Worm (Caenorhabditis elegans) whole organism, L3 larva: ENCODE results near the gene mvb-12.
A peak's percentile ranks its signal among the peaks of the same experiment; 100 is the strongest.

Source experiments
- R02D3.7 ChIP-seq: fragments of 150-350 bp; optimal IDR thresholded peaks from 2 replicates; lab custom pipeline; 2014; ENCODE audit warnings: missing biosample characterization, missing genetic modification characterization
- ZK546.5 ChIP-seq: sonication (generic microtip); optimal IDR thresholded peaks from 2 replicates; lab custom pipeline; 2017; ENCODE audit warnings: missing biosample characterization, missing genetic modification characterization
- aly-2 ChIP-seq: fragments of 150-350 bp; optimal IDR thresholded peaks from 2 replicates; lab custom pipeline; 2014; ENCODE audit warnings: missing biosample characterization, missing genetic modification characterization
- ama-1 ChIP-seq: fragments of 150-350 bp; optimal IDR thresholded peaks from 2 replicates; lab custom pipeline; 2018
- ceh-16 ChIP-seq: sonication (generic microtip); optimal IDR thresholded peaks from 2 replicates; lab custom pipeline; 2017; ENCODE audit warnings: missing biosample characterization, missing genetic modification characterization
- ceh-28 ChIP-seq: fragments of 150-350 bp; optimal IDR thresholded peaks from 2 replicates; lab custom pipeline; 2014; ENCODE audit warnings: missing biosample characterization, missing genetic modification reagents, missing genetic modification characterization
- ceh-82 ChIP-seq: fragments of 150-350 bp; optimal IDR thresholded peaks from 2 replicates; lab custom pipeline; 2014; ENCODE audit warnings: missing biosample characterization, missing genetic modification characterization
- ceh-9 ChIP-seq: sonication (generic microtip); optimal IDR thresholded peaks from 2 replicates; lab custom pipeline; 2018; ENCODE audit warnings: missing biosample characterization, missing genetic modification characterization
- daf-12 ChIP-seq: fragments of 150-350 bp; optimal IDR thresholded peaks from 2 replicates; lab custom pipeline; 2014; ENCODE audit warnings: missing biosample characterization, missing genetic modification reagents, missing genetic modification characterization
- egl-27 ChIP-seq: sonication (generic microtip); optimal IDR thresholded peaks from 4 replicates; lab custom pipeline; 2017; ENCODE audit warnings: missing biosample characterization, missing genetic modification reagents, missing genetic modification characterization
- egl-5 ChIP-seq: fragments of 150-350 bp; optimal IDR thresholded peaks from 2 replicates; lab custom pipeline; 2017; ENCODE audit warnings: missing biosample characterization, missing genetic modification reagents, missing genetic modification characterization, inconsistent platforms
- elt-1 ChIP-seq: fragments of 150-350 bp; optimal IDR thresholded peaks from 2 replicates; lab custom pipeline; 2014; ENCODE audit warnings: missing biosample characterization, missing genetic modification characterization
- elt-2 ChIP-seq: sonication (generic microtip); optimal IDR thresholded peaks from 2 replicates; lab custom pipeline; 2016; ENCODE audit warnings: missing genetic modification reagents, mild to moderate bottlenecking, missing genetic modification characterization, missing compliant biosample characterization
- elt-3 ChIP-seq, 3 experiments: fragments of 150-350 bp in 1 of 3; sonication (generic microtip) in 2 of 3; optimal IDR thresholded peaks; 2 replicates in 2 of 3; 4 replicates in 1 of 3; lab custom pipeline; 2014 to 2017; ENCODE audit warnings: missing biosample characterization in 3 of 3, missing genetic modification characterization in 3 of 3
- eor-1 ChIP-seq, 2 experiments: fragments of 150-350 bp; optimal IDR thresholded peaks; 2 replicates each; lab custom pipeline; 2014 to 2018; ENCODE audit warnings: missing biosample characterization in 2 of 2, missing genetic modification characterization in 2 of 2
- fkh-10 ChIP-seq: sonication (generic microtip); optimal IDR thresholded peaks from 2 replicates; lab custom pipeline; 2017; ENCODE audit warnings: missing biosample characterization, missing genetic modification reagents, missing genetic modification characterization
- fkh-2 ChIP-seq: fragments of 150-350 bp; optimal IDR thresholded peaks from 2 replicates; lab custom pipeline; 2014; ENCODE audit warnings: missing biosample characterization, missing genetic modification reagents, missing genetic modification characterization
- fos-1 ChIP-seq: fragments of 150-350 bp; optimal IDR thresholded peaks from 2 replicates; lab custom pipeline; 2014; ENCODE audit warnings: missing biosample characterization, missing genetic modification characterization
- hmg-11 ChIP-seq: sonication (generic microtip); optimal IDR thresholded peaks from 2 replicates; lab custom pipeline; 2016; ENCODE audit warnings: missing genetic modification characterization, missing compliant biosample characterization
- jun-1 ChIP-seq: fragments of 150-350 bp; optimal IDR thresholded peaks from 2 replicates; lab custom pipeline; 2014; ENCODE audit warnings: missing biosample characterization, missing genetic modification reagents, missing genetic modification characterization
- lin-15B ChIP-seq: fragments of 150-350 bp; optimal IDR thresholded peaks from 2 replicates; lab custom pipeline; 2014; ENCODE audit warnings: missing biosample characterization, missing genetic modification characterization
- lin-39 ChIP-seq: fragments of 150-350 bp; optimal IDR thresholded peaks from 2 replicates; lab custom pipeline; 2018; ENCODE audit warnings: missing biosample characterization, missing genetic modification reagents, missing genetic modification characterization
- lsy-12 ChIP-seq: sonication (generic microtip); optimal IDR thresholded peaks from 2 replicates; lab custom pipeline; 2016; ENCODE audit warnings: mild to moderate bottlenecking, missing genetic modification characterization, missing compliant biosample characterization
- mdl-1 ChIP-seq: fragments of 150-350 bp; optimal IDR thresholded peaks from 2 replicates; lab custom pipeline; 2014; ENCODE audit warnings: missing biosample characterization, missing genetic modification characterization
- mml-1 ChIP-seq: fragments of 150-350 bp; sonication (generic microtip); optimal IDR thresholded peaks from 3 replicates; lab custom pipeline; 2014; ENCODE audit warnings: missing biosample characterization, missing genetic modification characterization
- nfya-1 ChIP-seq: sonication (generic microtip); optimal IDR thresholded peaks from 2 replicates; lab custom pipeline; 2017; ENCODE audit warnings: missing genetic modification characterization, mild to moderate bottlenecking, missing compliant biosample characterization, antibody characterized with exemption, moderate library complexity; ENCODE audit not compliant: insufficient read depth
- nhr-11 ChIP-seq: fragments of 150-350 bp; optimal IDR thresholded peaks from 2 replicates; lab custom pipeline; 2014; ENCODE audit warnings: missing biosample characterization, missing genetic modification characterization
- nhr-23 ChIP-seq: fragments of 150-350 bp; optimal IDR thresholded peaks from 2 replicates; lab custom pipeline; 2014; ENCODE audit warnings: missing biosample characterization, missing genetic modification reagents, missing genetic modification characterization
- nhr-237 ChIP-seq: fragments of 150-350 bp; optimal IDR thresholded peaks from 2 replicates; lab custom pipeline; 2014; ENCODE audit warnings: missing biosample characterization, missing genetic modification characterization
- nhr-25 ChIP-seq: sonication (generic microtip); optimal IDR thresholded peaks from 2 replicates; lab custom pipeline; 2017; ENCODE audit warnings: missing biosample characterization, missing genetic modification characterization
- nhr-67 ChIP-seq: fragments of 150-350 bp; optimal IDR thresholded peaks from 2 replicates; lab custom pipeline; 2014; ENCODE audit warnings: missing biosample characterization, missing genetic modification characterization
- nhr-76 ChIP-seq: fragments of 150-350 bp; sonication (generic microtip); optimal IDR thresholded peaks from 5 replicates; lab custom pipeline; 2014; ENCODE audit warnings: missing biosample characterization, missing genetic modification characterization
- nhr-77 ChIP-seq: fragments of 150-350 bp; optimal IDR thresholded peaks from 2 replicates; lab custom pipeline; 2014; ENCODE audit warnings: missing biosample characterization, missing genetic modification characterization
- pha-4 ChIP-seq: fragments of 150-350 bp; optimal IDR thresholded peaks from 2 replicates; lab custom pipeline; 2014; ENCODE audit warnings: missing biosample characterization, missing genetic modification reagents, missing genetic modification characterization
- pqm-1 ChIP-seq: fragments of 150-350 bp; optimal IDR thresholded peaks from 2 replicates; lab custom pipeline; 2017; ENCODE audit warnings: missing biosample characterization, missing genetic modification characterization, inconsistent platforms
- sea-2 ChIP-seq: fragments of 150-350 bp; sonication (generic microtip); optimal IDR thresholded peaks from 4 replicates; lab custom pipeline; 2014; ENCODE audit warnings: missing biosample characterization, missing genetic modification reagents, missing genetic modification characterization
- skn-1 ChIP-seq: fragments of 150-350 bp; optimal IDR thresholded peaks from 2 replicates; lab custom pipeline; 2014; ENCODE audit warnings: missing biosample characterization, missing genetic modification characterization
- snpc-4 ChIP-seq: fragments of 150-350 bp; optimal IDR thresholded peaks from 2 replicates; lab custom pipeline; 2014; ENCODE audit warnings: missing biosample characterization, missing genetic modification characterization
- tbx-2 ChIP-seq: sonication (generic microtip); optimal IDR thresholded peaks from 2 replicates; lab custom pipeline; 2016; ENCODE audit warnings: mild to moderate bottlenecking, missing genetic modification characterization, missing compliant biosample characterization
- unc-39 ChIP-seq: sonication (generic microtip); optimal IDR thresholded peaks from 4 replicates; lab custom pipeline; 2017; ENCODE audit warnings: missing biosample characterization, missing genetic modification characterization
- unc-62 ChIP-seq: fragments of 150-350 bp; sonication (generic microtip); optimal IDR thresholded peaks from 4 replicates; lab custom pipeline; 2014; ENCODE audit warnings: missing biosample characterization, missing genetic modification reagents, missing genetic modification characterization
- zag-1 ChIP-seq: fragments of 150-350 bp; optimal IDR thresholded peaks from 2 replicates; lab custom pipeline; 2014; ENCODE audit warnings: missing biosample characterization, missing genetic modification characterization
- ztf-11 ChIP-seq: fragments of 150-350 bp; optimal IDR thresholded peaks from 2 replicates; lab custom pipeline; 2014; ENCODE audit warnings: missing biosample characterization, missing genetic modification characterization

The mvb-12 gene

DNA sequence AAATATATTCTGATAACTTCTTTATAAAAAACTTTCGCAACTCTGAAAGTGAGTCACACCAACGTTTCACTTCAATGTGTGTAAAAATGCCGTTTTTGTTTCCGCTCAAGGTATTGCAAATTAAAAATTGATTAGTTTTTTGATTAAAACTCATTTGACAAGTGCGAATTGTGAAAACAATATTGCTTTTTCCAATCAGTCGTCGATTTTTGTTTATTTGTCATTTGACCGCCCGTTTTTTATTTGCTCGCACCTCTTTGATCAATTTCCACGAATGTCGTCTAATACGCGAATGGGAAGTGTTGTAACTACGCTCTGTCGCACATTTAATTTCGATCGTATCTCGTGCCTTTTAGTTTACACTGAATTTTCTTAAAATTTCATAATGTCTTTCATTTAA is at the start of gene mvb-12:
Gene mvb-12, plus strand, starts transcription at position 375 of the 400 bp plus-strand sequence.
- TF ChIP-seq nfya-1 (peak; percentile 42), lin-15B (peak; percentile 43), snpc-4 (tag; lab: Kevin White, UChicago) (peak; percentile 38), elt-2 (peak; percentile 41), pha-4 (tag; lab: Kevin White, UChicago) (peak; percentile 80), ama-1 (lab: Kevin White, UChicago) (no peak), sea-2 (no peak), egl-27 (no peak), tbx-2 (tag; lab: Kevin White, UChicago) (no peak), hmg-11 (tag; lab: Kevin White, UChicago) (peak; percentile 23), egl-5 (tag; lab: Kevin White, UChicago) (peak; percentile 57)

- TF ChIP-seq eor-1 (tag; optimal IDR thresholded peaks at IDR 0.05; lab: Kevin White, UChicago) (no peak), pha-4 (tag; lab: Kevin White, UChicago) (peak; percentile 18), elt-2 (peak; percentile 40), unc-39 (tag; lab: Kevin White, UChicago) (no peak)
These were observed 48.0 kb upstream of the mvb-12 start, which contains the start of gene sec-10 for ce11 chrIV:7782292-7782691. Gene sec-10 (minus strand): TSS chrIV:7782499.

- TF ChIP-seq ceh-82: no peak
- peak; percentile 6 for TF ChIP-seq jun-1 (tag; lab: Kevin White, UChicago)
- no peak for TF ChIP-seq unc-39 (tag; lab: Kevin White, UChicago)
- TF ChIP-seq elt-2: peak; percentile 68
- no peak for TF ChIP-seq snpc-4 (tag; lab: Kevin White, UChicago)
- TF ChIP-seq tbx-2 (tag; lab: Kevin White, UChicago): no peak
- no peak for TF ChIP-seq hmg-11 (tag; lab: Kevin White, UChicago)
- TF ChIP-seq mdl-1 (tag; lab: Kevin White, UChicago): no peak
- TF ChIP-seq, all 47 proteins: peak for 2
These were observed 46.4 kb upstream of the mvb-12 start, which contains the start of gene tag-321 for ce11 chrIV:7783801-7784411. Gene tag-321 (minus strand): TSS chrIV:7783851.

DNA sequence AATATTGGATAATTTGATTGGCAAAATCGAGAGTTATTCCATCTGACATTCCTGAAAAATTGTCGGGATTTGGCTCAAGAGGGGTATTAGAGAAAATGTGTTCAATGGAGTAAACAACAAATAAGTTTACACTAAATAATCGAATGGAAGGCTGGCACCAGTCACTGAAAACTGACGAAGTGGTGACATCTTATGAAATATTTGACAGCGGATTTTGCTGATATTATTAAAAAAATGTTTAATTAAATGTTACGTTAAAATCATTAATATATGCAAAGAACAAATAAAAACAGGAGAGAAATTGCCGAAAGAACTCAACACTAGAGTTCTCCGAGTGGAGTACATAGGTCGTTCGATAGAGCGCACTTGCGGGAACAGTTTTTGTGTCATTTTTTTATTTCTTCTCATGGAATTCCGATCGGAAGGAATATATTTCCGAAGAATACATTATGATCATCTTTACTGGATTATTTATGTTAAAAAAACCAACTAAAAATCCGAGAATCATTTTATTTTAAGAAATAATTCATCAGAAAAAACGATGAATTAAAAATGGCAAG is 44.7 kb upstream of the mvb-12 start, which contains the start of gene tag-322:
Gene tag-322, minus strand, starts transcription at position 51 of the 560 bp plus-strand sequence.
- TF ChIP-seq snpc-4 (tag; lab: Kevin White, UChicago): peak; percentile 38
- peak; percentile 22 for TF ChIP-seq egl-5 (tag; lab: Kevin White, UChicago)
- TF ChIP-seq elt-2: peak; percentile 22
- no peak for TF ChIP-seq zag-1 (tag; lab: Kevin White, UChicago)
- TF ChIP-seq nhr-23 (tag; lab: Kevin White, UChicago): peak; percentile 75
- TF ChIP-seq elt-3 (tag; optimal IDR thresholded peaks at IDR 0.05; lab: Kevin White, UChicago): no peak
- TF ChIP-seq skn-1 (tag; lab: Kevin White, UChicago): peak; percentile 40
- TF ChIP-seq mml-1 (tag; lab: Kevin White, UChicago): no peak
- peak; percentile 47 for TF ChIP-seq hmg-11 (tag; lab: Kevin White, UChicago)
- TF ChIP-seq unc-62: no peak
- TF ChIP-seq lin-39 (tag; lab: Kevin White, UChicago): no peak
- no peak for TF ChIP-seq nhr-11 (tag; lab: Kevin White, UChicago)
- no peak for TF ChIP-seq nhr-67 (tag; lab: Kevin White, UChicago)
- no peak for TF ChIP-seq fos-1 (tag; lab: Kevin White, UChicago)
- TF ChIP-seq fkh-2 (tag; lab: Kevin White, UChicago): no peak
- no peak for TF ChIP-seq nhr-76
- no peak for TF ChIP-seq tbx-2 (tag; lab: Kevin White, UChicago)
- TF ChIP-seq daf-12 (tag; lab: Kevin White, UChicago): no peak
- TF ChIP-seq ztf-11 (tag; lab: Kevin White, UChicago): no peak
- peak; percentile 3 for TF ChIP-seq ceh-28 (tag; lab: Kevin White, UChicago)
- no peak for TF ChIP-seq ZK546.5 (tag; lab: Kevin White, UChicago)
- peak; percentile 67 for TF ChIP-seq nfya-1
- no peak for TF ChIP-seq aly-2
- TF ChIP-seq nhr-77 (tag; lab: Kevin White, UChicago): no peak
- TF ChIP-seq elt-1 (tag; lab: Kevin White, UChicago): no peak
- TF ChIP-seq pqm-1: peak; percentile 47
- TF ChIP-seq sea-2: no peak
- TF ChIP-seq R02D3.7 (tag; lab: Kevin White, UChicago): peak; percentile 55
- TF ChIP-seq egl-27: no peak
- TF ChIP-seq nhr-25 (tag; lab: Kevin White, UChicago): peak; percentile 9
- TF ChIP-seq ceh-82: no peak
- no peak for TF ChIP-seq nhr-237 (tag; lab: Kevin White, UChicago)
- TF ChIP-seq eor-1 (tag; optimal IDR thresholded peaks at IDR 0.05; lab: Kevin White, UChicago): no peak
- peak; percentile 17 for TF ChIP-seq lsy-12
- no peak for TF ChIP-seq unc-39 (tag; lab: Kevin White, UChicago)
- TF ChIP-seq fkh-10 (GFP tag; lab: Kevin White, UChicago): no peak
- TF ChIP-seq jun-1 (tag; lab: Kevin White, UChicago): peak; percentile 1
- peak; percentile 84 for TF ChIP-seq lin-15B
- TF ChIP-seq ceh-9 (tag; lab: Kevin White, UChicago): no peak
- no peak for TF ChIP-seq mdl-1 (tag; lab: Kevin White, UChicago)
- TF ChIP-seq ceh-16 (tag; lab: Kevin White, UChicago): no peak
- TF ChIP-seq pha-4 (tag; lab: Kevin White, UChicago): peak; percentile 80
